Worm (Caenorhabditis elegans): ENCODE data around the gene rrf-3.
A peak's percentile ranks its signal among the peaks of the same experiment; 100 is the strongest.

- TF ChIP-seq ceh-82 (tag; optimal IDR thresholded peaks at IDR 0.05): no peak
- peak; percentile 90 for TF ChIP-seq skn-1 (tag; optimal IDR thresholded peaks at IDR 0.05)
These were observed 24.2 kb upstream of the rrf-3 start, which contains the start of gene cdc-48.2 for ce11 chrII:8138015-8138546.

All from whole organism, L3 larva.